Fruit fly (Drosophila melanogaster): ENCODE results near the gene CG45546.
A peak's percentile ranks its signal among the peaks of the same experiment; 100 is the strongest.

Gene CG45546

DNA sequence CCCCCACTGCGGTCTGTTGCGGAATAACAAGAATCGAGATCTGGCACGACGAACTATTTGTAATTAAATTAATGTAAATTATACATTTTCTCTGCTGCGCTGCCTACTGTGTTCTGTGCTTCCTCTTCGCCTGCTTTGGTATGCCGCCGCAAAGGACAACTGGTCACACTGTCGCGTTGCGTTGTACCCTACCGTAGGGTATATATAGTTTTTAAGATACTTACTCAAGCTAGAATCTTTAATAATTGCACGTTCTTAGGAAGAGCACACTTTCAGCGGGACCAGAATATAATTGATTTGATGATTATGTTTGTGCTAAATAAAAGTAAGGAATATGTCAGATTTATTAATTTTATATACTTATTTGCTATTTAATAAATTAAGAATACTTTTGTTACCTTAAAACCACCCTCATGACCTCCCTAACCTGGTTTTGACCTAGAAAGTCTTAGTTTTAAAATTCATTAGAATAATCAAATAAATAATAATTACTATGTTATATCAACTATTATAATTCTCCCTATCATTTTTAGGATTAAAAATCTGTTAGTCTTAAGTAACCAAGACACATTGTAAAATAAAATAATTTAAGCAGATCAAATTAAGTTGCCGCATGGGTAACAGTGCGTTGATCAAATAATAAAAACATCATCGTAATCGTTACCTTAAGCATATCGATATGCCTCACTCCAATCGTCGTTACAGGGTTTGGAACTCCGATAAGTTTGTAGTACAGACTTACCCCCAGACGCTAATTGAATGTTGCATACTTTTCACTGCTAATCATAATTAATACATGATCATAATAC, 49.5 kb upstream of the CG45546 start, which contains the start of gene Cnx99A (continued):
- peak; percentile 65 for TF ChIP-seq dsx (GFP tag; optimal IDR thresholded peaks at IDR 0.05; ENCODE audit: poor library complexity, severe bottlenecking)
- peak; percentile 81 for TF ChIP-seq lz (GFP tag; optimal IDR thresholded peaks at IDR 0.05)
- peak; percentile 71 for TF ChIP-seq CG11902 (GFP tag; optimal IDR thresholded peaks at IDR 0.05)
- TF ChIP-seq Met (GFP tag; optimal IDR thresholded peaks at IDR 0.05): peak; percentile 80
- peak; percentile 18 for TF ChIP-seq fd85E (GFP tag; optimal IDR thresholded peaks at IDR 0.05)
- TF ChIP-seq CG6808 (GFP tag; optimal IDR thresholded peaks at IDR 0.05): peak; percentile 65
- TF ChIP-seq ss (GFP tag; optimal IDR thresholded peaks at IDR 0.05): peak; percentile 52 to 53
- TF ChIP-seq CG10669 (GFP tag; optimal IDR thresholded peaks at IDR 0.05): peak; percentile 80
- TF ChIP-seq Eip75B (GFP tag; optimal IDR thresholded peaks at IDR 0.05): peak; percentile 79
- peak; percentile 11 for TF ChIP-seq Blimp-1 (GFP tag; optimal IDR thresholded peaks at IDR 0.05)
- peak; percentile 41 for TF ChIP-seq CG8319 (GFP tag; optimal IDR thresholded peaks at IDR 0.05)
- peak; percentile 88 for TF ChIP-seq CG11294 (GFP tag; IDR thresholded peaks at IDR 0.05)
- peak; percentile 62 for TF ChIP-seq vri (GFP tag; optimal IDR thresholded peaks at IDR 0.05)
- TF ChIP-seq Hr4 (GFP tag; optimal IDR thresholded peaks at IDR 0.05): peak; percentile 88

DNA sequence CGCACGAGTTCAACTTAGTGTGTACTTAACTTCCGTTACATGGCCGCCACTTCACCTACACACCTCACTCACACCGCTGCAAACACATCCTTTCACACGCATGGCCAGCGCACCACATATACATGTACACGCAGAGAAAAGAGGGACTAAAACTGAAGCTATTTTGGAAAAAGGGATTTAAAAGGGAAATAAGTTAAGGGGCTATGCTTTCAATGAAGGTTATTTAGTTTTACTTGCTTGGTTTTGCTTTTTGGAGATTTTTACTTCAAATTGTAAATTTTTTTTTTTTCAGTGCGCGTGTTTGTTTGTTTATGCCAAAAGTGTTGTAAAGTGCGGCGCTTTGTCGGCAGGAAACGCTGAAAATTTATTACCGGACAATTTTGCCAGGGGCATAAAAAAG, 46.5 kb upstream of the CG45546 start:
- TF ChIP-seq esn (GFP tag; optimal IDR thresholded peaks at IDR 0.05) (no peak), CG11902 (GFP tag; optimal IDR thresholded peaks at IDR 0.05) (no peak), acj6 (GFP tag; optimal IDR thresholded peaks at IDR 0.05) (peak; percentile 2), CG6854 (GFP tag; optimal IDR thresholded peaks at IDR 0.05) (no peak), CG34406 (GFP tag; optimal IDR thresholded peaks at IDR 0.05) (no peak), Ets21C (GFP tag; optimal IDR thresholded peaks at IDR 0.05) (no peak), Gug (GFP tag; IDR thresholded peaks at IDR 0.05) (0 out of 2 replicates have a peak, but pooled peaks have one; percentile 24), spab (GFP tag; optimal IDR thresholded peaks at IDR 0.05) (no peak), pdm3 (GFP tag; optimal IDR thresholded peaks at IDR 0.05) (peak; percentile 9), Eip78C (GFP tag) (peak; percentile 62), CG32006 (GFP tag; optimal IDR thresholded peaks at IDR 0.05) (peak; percentile 24), svp (GFP tag) (peak; percentile 26), CG6792 (GFP tag; optimal IDR thresholded peaks at IDR 0.05) (no peak), fd59A (GFP tag; optimal IDR thresholded peaks at IDR 0.05) (no peak), CG10669 (GFP tag; optimal IDR thresholded peaks at IDR 0.05) (no peak), CG31627 (GFP tag; optimal IDR thresholded peaks at IDR 0.05) (no peak), CG1621 (tag; optimal IDR thresholded peaks at IDR 0.05) (no peak), Smox (GFP tag; optimal IDR thresholded peaks at IDR 0.05) (no peak), topi (GFP tag; optimal IDR thresholded peaks at IDR 0.05) (no peak), eg (GFP tag; IDR thresholded peaks at IDR 0.05) (peak; percentile 47; the same call in 1 of the 3 replicates), Sox14 (GFP tag; optimal IDR thresholded peaks at IDR 0.05) (no peak), CG11294 (GFP tag; IDR thresholded peaks at IDR 0.05) (0 out of 2 replicates have a peak, but pooled peaks have one; percentile 11), CG6276 (GFP tag; optimal IDR thresholded peaks at IDR 0.05) (no peak), Hr4 (GFP tag; optimal IDR thresholded peaks at IDR 0.05) (peak; percentile 14), CG8632 (GFP tag; optimal IDR thresholded peaks at IDR 0.05) (no peak), CG6163 (GFP tag; IDR thresholded peaks at IDR 0.05) (0 out of 3 replicates have a peak, but pooled peaks have one; percentile 29), Hr39 (GFP tag; optimal IDR thresholded peaks at IDR 0.05) (no peak)

DNA sequence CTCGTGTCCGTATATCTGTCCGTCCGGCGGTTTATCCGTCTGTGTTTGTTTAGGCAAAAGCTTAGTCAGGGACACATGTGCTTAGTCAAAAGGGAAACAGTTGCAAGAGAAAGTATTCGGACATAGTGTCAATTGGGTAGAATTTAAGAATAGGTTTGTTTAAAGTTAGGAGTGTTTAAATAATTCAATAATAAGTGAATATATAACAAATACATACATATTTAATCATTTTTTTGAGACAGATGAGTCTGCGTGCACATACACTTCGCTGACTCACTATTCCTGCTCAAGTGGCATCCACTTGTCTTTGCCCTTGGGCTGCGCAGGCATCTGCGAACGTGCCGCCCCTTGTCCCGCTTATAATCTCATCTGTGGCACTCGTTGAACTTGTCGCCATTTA, 40.5 kb upstream of the CG45546 start:
- no peak for TF ChIP-seq CG6808 (GFP tag; optimal IDR thresholded peaks at IDR 0.05)
- no peak for TF ChIP-seq spab (GFP tag; optimal IDR thresholded peaks at IDR 0.05)
- 0 out of 3 replicates have a peak, but pooled peaks have one; percentile 14 for TF ChIP-seq eg (GFP tag; IDR thresholded peaks at IDR 0.05)
- no peak for TF ChIP-seq svp (GFP tag)
- TF ChIP-seq ss (GFP tag; optimal IDR thresholded peaks at IDR 0.05): no peak
